Worm (Caenorhabditis elegans): ENCODE data around the gene srw-36.

srw-36 gene

DNA sequence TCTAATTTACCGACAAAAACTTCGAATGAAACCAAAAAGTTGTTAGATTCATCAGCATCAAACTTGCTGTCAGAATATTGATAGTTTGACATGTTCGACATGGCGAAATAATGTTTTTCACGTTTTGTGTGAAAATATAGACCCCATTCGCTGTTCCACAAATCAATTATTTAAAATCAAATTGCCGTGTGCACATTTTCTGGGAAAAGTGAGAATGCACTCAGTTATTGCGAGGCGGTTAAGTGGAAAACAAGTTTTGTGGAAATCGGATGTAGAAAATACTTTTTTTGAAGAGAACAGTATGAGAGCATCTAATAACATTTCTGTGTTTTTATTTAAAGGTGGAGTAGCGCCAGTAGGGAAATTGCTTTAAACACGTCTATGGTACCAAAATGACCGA, 10.7 kb downstream of the srw-36 start, which contains the start of gene srw-42:
Gene srw-42, minus strand, starts transcription at position 101 of the 400 bp plus-strand sequence.
- TF ChIP-seq hmg-20 (GFP tag; IDR thresholded peaks at IDR 0.05) = no peak
- TF ChIP-seq lag-1 (GFP tag; IDR thresholded peaks at IDR 0.05) = no peak
- TF ChIP-seq T26A5.8 (tag; optimal IDR thresholded peaks at IDR 0.05) = no peak
- no peak for TF ChIP-seq F22D6.2 (tag; optimal IDR thresholded peaks at IDR 0.05)
- TF ChIP-seq snpc-3.4 (tag; optimal IDR thresholded peaks at IDR 0.05) = no peak
- TF ChIP-seq Y53F4B.3 (GFP tag; IDR thresholded peaks at IDR 0.05) = no peak
- no peak for TF ChIP-seq ZK185.1 (tag; optimal IDR thresholded peaks at IDR 0.05; ENCODE audit: poor library complexity, severe bottlenecking)
- no peak for TF ChIP-seq madf-8 (GFP tag; conservative IDR thresholded peaks at IDR 0.05)
- TF ChIP-seq hsf-1 (GFP tag; IDR thresholded peaks at IDR 0.05) = no peak
- TF ChIP-seq ztf-28 (GFP tag; IDR thresholded peaks at IDR 0.05) = no peak
- TF ChIP-seq Y79H2A.3 (GFP tag; conservative IDR thresholded peaks at IDR 0.05) = no peak
- no peak for TF ChIP-seq ztf-3 (GFP tag; optimal IDR thresholded peaks at IDR 0.05)
- no peak for TF ChIP-seq hrde-1 (tag; optimal IDR thresholded peaks at IDR 0.05; ENCODE audit: borderline replicate concordance)
- no peak for TF ChIP-seq lsl-1 (GFP tag; optimal IDR thresholded peaks at IDR 0.05)

DNA sequence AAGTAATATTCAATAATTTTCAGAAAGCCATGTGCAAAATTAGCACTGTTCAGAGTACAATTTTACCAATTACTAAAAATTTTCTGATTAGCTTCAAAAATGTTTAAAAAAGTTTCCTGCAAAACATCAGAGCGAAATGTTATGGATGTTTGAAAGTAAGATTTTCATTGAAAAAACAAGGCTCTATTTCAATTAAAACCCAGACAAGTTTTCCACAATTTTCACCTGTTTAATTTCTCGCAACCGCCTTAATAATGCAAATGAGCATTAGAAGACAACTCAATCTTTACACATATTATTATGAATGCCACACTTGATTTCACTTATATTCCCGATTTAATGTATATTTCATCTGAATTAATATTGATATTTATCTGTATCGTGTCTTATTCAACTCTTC, 11.6 kb downstream of the srw-36 start, which contains the start of gene srz-101:
Gene srz-101, plus strand, starts transcription at position 301 of the 400 bp plus-strand sequence.
- no peak for TF ChIP-seq ekl-4 (GFP tag; IDR thresholded peaks at IDR 0.05)
- no peak for TF ChIP-seq snpc-3.4 (tag; optimal IDR thresholded peaks at IDR 0.05)
- no peak for TF ChIP-seq pbrm-1 (GFP tag; IDR thresholded peaks at IDR 0.05)
- no peak for TF ChIP-seq ceh-79 (tag; optimal IDR thresholded peaks at IDR 0.05)
- TF ChIP-seq K11D2.4 (GFP tag; IDR thresholded peaks at IDR 0.05) = no peak
- no peak for TF ChIP-seq lin-26 (GFP tag; IDR thresholded peaks at IDR 0.05)
- TF ChIP-seq lsy-27 (tag; optimal IDR thresholded peaks at IDR 0.05; ENCODE audit: borderline replicate concordance, insufficient read depth) = no peak
- TF ChIP-seq F55B11.4 (tag; optimal IDR thresholded peaks at IDR 0.05; ENCODE audit: borderline replicate concordance, insufficient read depth) = no peak
- no peak for TF ChIP-seq sptf-2 (GFP tag; optimal IDR thresholded peaks at IDR 0.05)
- no peak for TF ChIP-seq die-1 (tag; optimal IDR thresholded peaks at IDR 0.05)
- TF ChIP-seq hlh-12 (tag; optimal IDR thresholded peaks at IDR 0.05) = no peak
- no peak for TF ChIP-seq attf-5 (GFP tag; optimal IDR thresholded peaks at IDR 0.05)
- TF ChIP-seq ets-4 (GFP tag; optimal IDR thresholded peaks at IDR 0.05) = no peak
- TF ChIP-seq madf-3 (GFP tag; IDR thresholded peaks at IDR 0.05) = no peak

DNA sequence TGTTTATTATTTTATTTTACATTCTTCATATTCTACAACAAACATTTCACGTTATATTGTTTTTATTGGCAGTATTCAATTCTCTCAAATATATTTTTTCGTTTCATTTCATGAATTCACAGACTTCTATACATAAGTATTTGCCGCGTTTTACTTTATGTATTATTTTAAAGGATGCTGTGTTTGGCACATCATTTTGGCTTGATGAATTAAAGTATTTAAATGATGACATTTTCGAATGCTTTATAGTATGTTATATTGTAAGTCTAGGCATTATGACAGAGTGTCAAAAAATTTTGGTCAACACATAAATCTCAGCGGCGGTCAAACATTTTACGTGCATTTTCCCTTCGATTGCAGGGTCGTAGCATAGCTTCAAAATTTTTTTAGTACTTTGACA, 12.5 kb downstream of the srw-36 start:
- TF ChIP-seq nfyb-1 (GFP tag; IDR thresholded peaks at IDR 0.05) (no peak), ztf-18 (tag; optimal IDR thresholded peaks at IDR 0.05) (no peak), madf-3 (GFP tag; IDR thresholded peaks at IDR 0.05) (no peak), K12H6.12 (tag; optimal IDR thresholded peaks at IDR 0.05) (no peak), cebp-1 (GFP tag; IDR thresholded peaks at IDR 0.05) (no peak), cebp-1 (tag; optimal IDR thresholded peaks at IDR 0.05) (no peak), lin-26 (GFP tag; IDR thresholded peaks at IDR 0.05) (no peak), lir-1 (GFP tag; conservative IDR thresholded peaks at IDR 0.05) (no peak), T07F8.4 (tag; optimal IDR thresholded peaks at IDR 0.05) (no peak), B0261.1 (tag; optimal IDR thresholded peaks at IDR 0.05) (no peak), dox-1 (GFP tag; IDR thresholded peaks at IDR 0.05) (no peak), K11D2.4 (GFP tag; IDR thresholded peaks at IDR 0.05) (no peak), atf-7 (tag; optimal IDR thresholded peaks at IDR 0.05) (no peak), tbp1 (GFP tag; optimal IDR thresholded peaks at IDR 0.05) (no peak), attf-6 (GFP tag; IDR thresholded peaks at IDR 0.05) (no peak), bed-1 (GFP tag; IDR thresholded peaks at IDR 0.05) (no peak), snpc-1.3 (tag; optimal IDR thresholded peaks at IDR 0.05; ENCODE audit: insufficient read depth) (no peak), F33H1.4 (GFP tag; IDR thresholded peaks at IDR 0.05) (no peak), F52B5.7 (tag; optimal IDR thresholded peaks at IDR 0.05) (no peak), lin-35 (GFP tag; optimal IDR thresholded peaks at IDR 0.05) (no peak), C17E4.6 (GFP tag; IDR thresholded peaks at IDR 0.05) (no peak)
